Worm (Caenorhabditis elegans) whole organism, young adult: ENCODE data around the gene srlf-21.

Experiments
- B0019.2 ChIP-seq: fragments of 200-800 bp; sonication (Bioruptor generic); conservative IDR thresholded peaks from 2 replicates; pipeline ENCODE4 v1.3.6; 2022; ENCODE audit warnings: missing genetic modification reagents, missing genetic modification characterization, missing compliant biosample characterization
- B0261.1 ChIP-seq: sonication (generic microtip); optimal IDR thresholded peaks from 2 replicates; lab custom pipeline; 2016; ENCODE audit warnings: mild to moderate bottlenecking, missing genetic modification characterization, moderate library complexity, missing compliant biosample characterization
- B0336.3 ChIP-seq: fragments of 200-800 bp; sonication (Bioruptor generic); IDR thresholded peaks from 2 replicates; pipeline ENCODE4 v1.3.6; 2022; ENCODE audit warnings: missing genetic modification characterization, missing compliant biosample characterization
- C17E4.6 ChIP-seq: fragments of 200-800 bp; sonication (Bioruptor generic); IDR thresholded peaks from 2 replicates; pipeline ENCODE4 v1.3.6; 2022; ENCODE audit warnings: missing genetic modification reagents, missing genetic modification characterization, missing compliant biosample characterization
- F33H1.4 ChIP-seq: fragments of 200-800 bp; sonication (Bioruptor generic); IDR thresholded peaks from 2 replicates; pipeline ENCODE4 v1.3.6; 2022; ENCODE audit warnings: missing genetic modification reagents, missing genetic modification characterization, missing compliant biosample characterization
- F37B4.10 ChIP-seq: fragments of 200-800 bp; sonication (Bioruptor generic); IDR thresholded peaks from 2 replicates; pipeline ENCODE4 v1.3.6; 2022; ENCODE audit warnings: missing genetic modification characterization, missing compliant biosample characterization
- F49E8.2 ChIP-seq: sonication (generic microtip); optimal IDR thresholded peaks from 3 replicates; lab custom pipeline; 2017; ENCODE audit warnings: missing genetic modification characterization, mild to moderate bottlenecking, missing compliant biosample characterization, antibody characterized with exemption, moderate library complexity; ENCODE audit not compliant: insufficient read depth
- F55B11.4 ChIP-seq: sonication (generic microtip); optimal IDR thresholded peaks from 2 replicates; lab custom pipeline; 2016; ENCODE audit warnings: missing compliant biosample characterization, missing genetic modification characterization, borderline replicate concordance; ENCODE audit not compliant: insufficient read depth
- F57C9.4 ChIP-seq: sonication (generic microtip); optimal IDR thresholded peaks from 2 replicates; lab custom pipeline; 2017; ENCODE audit warnings: mild to moderate bottlenecking, missing genetic modification characterization, missing compliant biosample characterization
- K11D2.4 ChIP-seq: fragments of 200-800 bp; sonication (Bioruptor generic); IDR thresholded peaks from 2 replicates; pipeline ENCODE4 v1.3.6; 2022; ENCODE audit warnings: missing genetic modification reagents, missing genetic modification characterization, missing compliant biosample characterization
- T07F8.4 ChIP-seq: sonication (generic microtip); optimal IDR thresholded peaks from 2 replicates; lab custom pipeline; 2016; ENCODE audit warnings: mild to moderate bottlenecking, missing genetic modification characterization, moderate library complexity, missing compliant biosample characterization
- T26A5.8 ChIP-seq: sonication (generic microtip); optimal IDR thresholded peaks from 2 replicates; lab custom pipeline; 2016; ENCODE audit warnings: missing genetic modification characterization, missing compliant biosample characterization
- Y56A3A.18 ChIP-seq: fragments of 200-800 bp; sonication (Bioruptor generic); IDR thresholded peaks from 2 replicates; pipeline ENCODE4 v1.3.6; 2022; ENCODE audit warnings: missing genetic modification reagents, missing genetic modification characterization, missing compliant biosample characterization
- Y67H2A.10 ChIP-seq: fragments of 200-800 bp; sonication (Bioruptor generic); conservative IDR thresholded peaks from 2 replicates; pipeline ENCODE4 v1.3.6; 2022; ENCODE audit warnings: missing genetic modification reagents, missing genetic modification characterization, missing compliant biosample characterization
- akir-1 ChIP-seq: fragments of 200-800 bp; sonication (Bioruptor generic); optimal IDR thresholded peaks from 2 replicates; lab custom pipeline; 2018; ENCODE audit warnings: mild to moderate bottlenecking, missing genetic modification characterization, moderate library complexity, missing compliant biosample characterization
- aptf-2 ChIP-seq: fragments of 200-800 bp; sonication (Bioruptor generic); conservative IDR thresholded peaks from 2 replicates; pipeline ENCODE4 v1.3.6; 2022; ENCODE audit warnings: missing genetic modification reagents, missing genetic modification characterization, missing compliant biosample characterization
- bed-1 ChIP-seq: fragments of 200-800 bp; sonication (Bioruptor generic); IDR thresholded peaks from 2 replicates; pipeline ENCODE4 v1.3.6; 2022; ENCODE audit warnings: missing genetic modification reagents, missing genetic modification characterization, missing compliant biosample characterization
- cebp-2 ChIP-seq: fragments of 200-800 bp; sonication (Bioruptor generic); IDR thresholded peaks from 2 replicates; pipeline ENCODE4 v1.3.6; 2022; ENCODE audit warnings: missing genetic modification characterization, missing compliant biosample characterization
- ceh-58 ChIP-seq: fragments of 200-800 bp; sonication (Bioruptor generic); IDR thresholded peaks from 2 replicates; pipeline ENCODE4 v1.3.6; 2022; ENCODE audit warnings: missing genetic modification characterization, missing compliant biosample characterization
- ceh-79 ChIP-seq: sonication (generic microtip); optimal IDR thresholded peaks from 2 replicates; lab custom pipeline; 2017; ENCODE audit warnings: mild to moderate bottlenecking, missing genetic modification characterization, missing compliant biosample characterization
- ceh-91 ChIP-seq: fragments of 200-800 bp; sonication (Bioruptor generic); IDR thresholded peaks from 2 replicates; pipeline ENCODE4 v1.3.6; 2022; ENCODE audit warnings: missing genetic modification reagents, missing genetic modification characterization, missing compliant biosample characterization
- dpff-1 ChIP-seq: sonication (generic microtip); optimal IDR thresholded peaks from 2 replicates; lab custom pipeline; 2017; ENCODE audit warnings: mild to moderate bottlenecking, missing genetic modification characterization, missing compliant biosample characterization
- dpl-1 ChIP-seq: fragments of 150-350 bp; optimal IDR thresholded peaks from 2 replicates; lab custom pipeline; 2014; ENCODE audit warnings: missing biosample characterization, missing genetic modification reagents, missing genetic modification characterization
- egrh-3 ChIP-seq: fragments of 200-800 bp; sonication (Bioruptor generic); IDR thresholded peaks from 2 replicates; pipeline ENCODE4 v1.3.6; 2022; ENCODE audit warnings: missing genetic modification reagents, missing genetic modification characterization, missing compliant biosample characterization
- fkh-3 ChIP-seq: sonication (generic microtip); optimal IDR thresholded peaks from 2 replicates; lab custom pipeline; 2016; ENCODE audit warnings: mild to moderate bottlenecking, missing genetic modification characterization, missing compliant biosample characterization
- hsf-1 ChIP-seq: fragments of 200-800 bp; sonication (Bioruptor generic); IDR thresholded peaks from 2 replicates; pipeline ENCODE4 v1.3.6; 2022; ENCODE audit warnings: missing genetic modification reagents, missing genetic modification characterization, missing compliant biosample characterization
- let-526 ChIP-seq: fragments of 200-800 bp; sonication (Bioruptor generic); IDR thresholded peaks from 2 replicates; pipeline ENCODE4 v1.3.6; 2022; ENCODE audit warnings: missing genetic modification reagents, missing genetic modification characterization, missing compliant biosample characterization
- lin-54 ChIP-seq: fragments of 200-800 bp; sonication (Bioruptor generic); optimal IDR thresholded peaks from 2 replicates; lab custom pipeline; 2018; ENCODE audit warnings: mild to moderate bottlenecking, missing genetic modification characterization, missing compliant biosample characterization
- nfya-2 ChIP-seq: fragments of 200-800 bp; sonication (Bioruptor generic); IDR thresholded peaks from 2 replicates; pipeline ENCODE4 v1.3.6; 2022; ENCODE audit warnings: missing genetic modification reagents, missing genetic modification characterization, missing compliant biosample characterization
- nfyb-1 ChIP-seq: fragments of 200-800 bp; sonication (Bioruptor generic); IDR thresholded peaks from 2 replicates; pipeline ENCODE4 v1.3.6; 2022; ENCODE audit warnings: missing genetic modification reagents, missing genetic modification characterization, missing compliant biosample characterization
- nhr-27 ChIP-seq: fragments of 200-800 bp; sonication (Bioruptor generic); optimal IDR thresholded peaks from 2 replicates; lab custom pipeline; 2018; ENCODE audit warnings: mild to moderate bottlenecking, missing genetic modification characterization, moderate library complexity, missing compliant biosample characterization
- nhr-80 ChIP-seq: sonication (generic microtip); optimal IDR thresholded peaks from 2 replicates; lab custom pipeline; 2016; ENCODE audit warnings: missing genetic modification characterization, missing compliant biosample characterization
- rcor-1 ChIP-seq: fragments of 200-800 bp; sonication (Bioruptor generic); IDR thresholded peaks from 2 replicates; pipeline ENCODE4 v1.3.6; 2022; ENCODE audit warnings: missing genetic modification reagents, missing genetic modification characterization, missing compliant biosample characterization
- rec-8 ChIP-seq, 2 experiments: sonication (generic microtip); optimal IDR thresholded peaks; 2 replicates each; lab custom pipeline; 2016; ENCODE audit warnings: mild to moderate bottlenecking in 2 of 2, missing genetic modification characterization in 2 of 2, missing genetic modification reagents in 2 of 2, missing genotype in 2 of 2, missing biosample characterization in 1 of 2, missing compliant biosample characterization in 1 of 2, moderate library complexity in 1 of 2
- sea-2 ChIP-seq: fragments of 200-800 bp; sonication (Bioruptor generic); IDR thresholded peaks from 2 replicates; pipeline ENCODE4 v1.3.6; 2022; ENCODE audit warnings: missing genetic modification characterization, missing compliant biosample characterization
- snpc-1.3 ChIP-seq: sonication (generic microtip); optimal IDR thresholded peaks from 2 replicates; lab custom pipeline; 2017; ENCODE audit warnings: missing genetic modification characterization, mild to moderate bottlenecking, missing compliant biosample characterization, antibody characterized with exemption, moderate library complexity, missing genotype, missing genetic modification reagents; ENCODE audit not compliant: insufficient read depth
- snpc-3.4 ChIP-seq: sonication (generic microtip); optimal IDR thresholded peaks from 2 replicates; lab custom pipeline; 2017; ENCODE audit warnings: missing genetic modification characterization, mild to moderate bottlenecking, missing compliant biosample characterization, antibody characterized with exemption, moderate library complexity, missing genotype, missing genetic modification reagents
- snpc-4 ChIP-seq, 5 experiments: fragments of 150-350 bp in 1 of 5; sonication (generic microtip) in 4 of 5; optimal IDR thresholded peaks; 2 replicates each; lab custom pipeline; 2014 to 2018; ENCODE audit warnings: missing genetic modification characterization in 5 of 5, missing biosample characterization in 3 of 5, antibody characterized with exemption in 2 of 5, mild to moderate bottlenecking in 2 of 5, missing compliant biosample characterization in 2 of 5, missing genotype in 2 of 5, moderate library complexity in 2 of 5, missing genetic modification reagents in 1 of 5
- sptf-2 ChIP-seq: fragments of 200-800 bp; sonication (Bioruptor generic); optimal IDR thresholded peaks from 2 replicates; lab custom pipeline; 2018; ENCODE audit warnings: mild to moderate bottlenecking, missing genetic modification characterization, missing compliant biosample characterization
- tbp1 ChIP-seq: fragments of 200-800 bp; sonication (Bioruptor generic); optimal IDR thresholded peaks from 2 replicates; lab custom pipeline; 2018; ENCODE audit warnings: mild to moderate bottlenecking, missing genetic modification characterization, missing compliant biosample characterization
- tbx-9 ChIP-seq: sonication (generic microtip); optimal IDR thresholded peaks from 2 replicates; lab custom pipeline; 2016; ENCODE audit warnings: borderline replicate concordance, missing genetic modification characterization, inconsistent platforms, missing compliant biosample characterization
- unc-62 ChIP-seq: fragments of 150-350 bp; optimal IDR thresholded peaks from 2 replicates; lab custom pipeline; 2014; ENCODE audit warnings: missing biosample characterization, missing genetic modification reagents, missing genetic modification characterization
- xnd-1 ChIP-seq: sonication (generic microtip); optimal IDR thresholded peaks from 2 replicates; lab custom pipeline; 2016; ENCODE audit warnings: missing genotype, missing genetic modification reagents, missing genetic modification characterization, missing compliant biosample characterization
- zfh-2 ChIP-seq: fragments of 200-800 bp; sonication (Bioruptor generic); conservative IDR thresholded peaks from 2 replicates; pipeline ENCODE4 v1.3.6; 2022; ENCODE audit warnings: missing genetic modification reagents, missing genetic modification characterization, missing compliant biosample characterization
- zim-3 ChIP-seq: sonication (generic microtip); optimal IDR thresholded peaks from 2 replicates; lab custom pipeline; 2017; ENCODE audit warnings: mild to moderate bottlenecking, missing genetic modification characterization, moderate library complexity, missing compliant biosample characterization
- ztf-18 ChIP-seq: sonication (generic microtip); optimal IDR thresholded peaks from 2 replicates; lab custom pipeline; 2016; ENCODE audit warnings: missing genotype, mild to moderate bottlenecking, missing genetic modification characterization, missing compliant biosample characterization
- ztf-25 ChIP-seq: fragments of 200-800 bp; sonication (Bioruptor generic); IDR thresholded peaks from 2 replicates; pipeline ENCODE4 v1.3.6; 2022; ENCODE audit warnings: missing genetic modification reagents, missing genetic modification characterization, missing compliant biosample characterization
- ztf-28 ChIP-seq: fragments of 200-800 bp; sonication (Bioruptor generic); IDR thresholded peaks from 2 replicates; pipeline ENCODE4 v1.3.6; 2022; ENCODE audit warnings: missing genetic modification reagents, missing genetic modification characterization, missing compliant biosample characterization
- ztf-3 ChIP-seq: fragments of 200-800 bp; sonication (Bioruptor generic); optimal IDR thresholded peaks from 2 replicates; lab custom pipeline; 2018; ENCODE audit warnings: mild to moderate bottlenecking, missing genetic modification characterization, missing compliant biosample characterization

The srlf-21 gene

DNA sequence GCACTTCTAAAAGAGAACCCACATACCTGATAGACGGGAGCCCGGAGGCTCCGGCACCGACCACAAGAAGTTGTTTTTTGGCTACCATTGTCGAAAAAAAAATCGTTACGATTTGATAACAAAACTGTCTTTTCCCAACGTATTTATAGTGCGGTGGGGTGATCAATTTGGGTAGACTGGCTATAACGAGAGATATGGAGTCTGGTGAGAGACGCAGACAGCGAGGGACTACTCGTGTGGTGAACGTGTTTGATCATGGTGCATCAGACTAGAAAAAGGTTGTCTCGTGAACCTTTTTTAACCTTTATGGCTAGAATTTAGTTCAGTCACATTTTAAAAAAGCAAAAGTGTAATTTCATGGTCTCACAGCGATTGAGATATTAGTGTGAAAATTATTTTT is 13.1 kb upstream of the srlf-21 start, which contains the start of gene fmo-5 (continued):
- no peak for TF ChIP-seq Y56A3A.18
- TF ChIP-seq ztf-18 (tag; lab: Kevin White, UChicago) = no peak
- no peak for TF ChIP-seq egrh-3
- no peak for TF ChIP-seq B0336.3 (GFP tag; lab: Robert Waterston, UW)
- TF ChIP-seq snpc-3.4 (tag; lab: Kevin White, UChicago) = no peak
- no peak for TF ChIP-seq rec-8 (tag; optimal IDR thresholded peaks at IDR 0.05; lab: Kevin White, UChicago)
- TF ChIP-seq snpc-4 (GFP tag; optimal IDR thresholded peaks at IDR 0.05; lab: Kevin White, UChicago) = no peak
- no peak for TF ChIP-seq snpc-4 (tag; optimal IDR thresholded peaks at IDR 0.05; lab: Kevin White, UChicago)
- TF ChIP-seq snpc-1.3 (tag; lab: Kevin White, UChicago) = no peak
- no peak for TF ChIP-seq cebp-2 (GFP tag; lab: Robert Waterston, UW)
- no peak for TF ChIP-seq B0019.2
- no peak for TF ChIP-seq sptf-2 (GFP tag; lab: Kevin White, UChicago)
- no peak for TF ChIP-seq dpl-1
- TF ChIP-seq Y67H2A.10 (GFP tag; lab: Robert Waterston, UW) = no peak
- no peak for TF ChIP-seq lin-54
- TF ChIP-seq ztf-25 (GFP tag; lab: Robert Waterston, UW) = no peak
- no peak for TF ChIP-seq fkh-3 (tag; lab: Kevin White, UChicago)
- TF ChIP-seq T07F8.4 = no peak
- TF ChIP-seq unc-62 (GFP tag; lab: Kevin White, UChicago) = no peak
- no peak for TF ChIP-seq nfyb-1 (GFP tag; lab: Robert Waterston, UW)
- TF ChIP-seq sea-2 (GFP tag; lab: Robert Waterston, UW) = no peak
- no peak for TF ChIP-seq nfya-2 (GFP tag; lab: Robert Waterston, UW)
- TF ChIP-seq F49E8.2 = no peak
- no peak for TF ChIP-seq F57C9.4 (tag; lab: Kevin White, UChicago)
- TF ChIP-seq F37B4.10 (GFP tag; lab: Robert Waterston, UW) = no peak
- TF ChIP-seq ceh-91 (GFP tag; lab: Robert Waterston, UW) = no peak
- TF ChIP-seq zim-3 (tag; lab: Kevin White, UChicago) = no peak
- TF ChIP-seq B0261.1 (tag; lab: Kevin White, UChicago) = no peak
- no peak for TF ChIP-seq hsf-1 (GFP tag; lab: Robert Waterston, UW)
- no peak for TF ChIP-seq akir-1 (GFP tag; lab: Kevin White, UChicago)
- no peak for TF ChIP-seq rcor-1 (GFP tag; lab: Robert Waterston, UW)
- peak; percentile 15 for TF ChIP-seq nhr-80 (tag; lab: Kevin White, UChicago)
- no peak for TF ChIP-seq ceh-58 (GFP tag; lab: Robert Waterston, UW)
- TF ChIP-seq nhr-27 (tag; lab: Kevin White, UChicago) = no peak
- TF ChIP-seq F55B11.4 (tag; lab: Kevin White, UChicago) = no peak
- TF ChIP-seq T26A5.8 (tag; lab: Kevin White, UChicago) = no peak
- TF ChIP-seq F33H1.4 (GFP tag; lab: Robert Waterston, UW) = no peak
- no peak for TF ChIP-seq ztf-3 (GFP tag; lab: Kevin White, UChicago)
- TF ChIP-seq zfh-2 (GFP tag; lab: Robert Waterston, UW) = no peak
- TF ChIP-seq K11D2.4 = no peak
- TF ChIP-seq tbx-9 = no peak
- TF ChIP-seq ztf-28 (GFP tag; lab: Robert Waterston, UW) = no peak
- no peak for TF ChIP-seq dpff-1 (tag; lab: Kevin White, UChicago)
- no peak for TF ChIP-seq xnd-1 (tag; lab: Kevin White, UChicago)
- TF ChIP-seq let-526 (GFP tag; lab: Robert Waterston, UW) = no peak
- peak; percentile 35 for TF ChIP-seq tbp1 (GFP tag; lab: Kevin White, UChicago)
- TF ChIP-seq bed-1 (GFP tag; lab: Robert Waterston, UW) = no peak
- TF ChIP-seq C17E4.6 (GFP tag; lab: Robert Waterston, UW) = no peak
- no peak for TF ChIP-seq ceh-79 (tag; lab: Kevin White, UChicago)
- TF ChIP-seq aptf-2 = no peak
